Fruit fly (Drosophila melanogaster): Measurements from ENCODE around the gene CG7384.

CG7384 gene

DNA sequence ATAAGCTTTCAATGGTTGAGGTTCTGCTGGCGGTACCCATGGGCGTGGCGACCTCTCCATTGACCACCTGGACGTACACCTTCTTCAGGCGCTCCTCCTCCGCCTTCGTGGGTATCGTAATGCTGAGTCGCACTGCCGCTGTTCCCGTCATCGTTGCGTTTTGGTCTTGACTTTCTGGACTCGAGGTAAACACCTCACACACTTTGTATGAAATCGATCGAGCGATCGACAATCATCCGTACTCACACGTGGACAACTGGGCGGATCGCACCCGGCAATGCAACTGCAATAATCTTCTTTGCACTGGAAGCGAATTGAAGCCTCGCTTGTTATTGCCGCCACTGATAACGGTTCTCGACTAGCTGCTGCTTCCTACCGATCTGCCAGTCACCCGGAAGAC lies at the start of gene CG7384:
Gene CG7384, minus strand, starts transcription at position 366 of the 400 bp plus-strand sequence.
- no peak for TF ChIP-seq Rel (GFP tag; optimal IDR thresholded peaks at IDR 0.05)
- peak; percentile 87 for TF ChIP-seq Rel (tag; optimal IDR thresholded peaks at IDR 0.05)
- no peak for TF ChIP-seq Sp1 (GFP tag; optimal IDR thresholded peaks at IDR 0.05)

dm6 chr2L:10555269-10555668 lies 45.0 kb upstream of the CG7384 start:
- TF ChIP-seq dl (GFP tag; optimal IDR thresholded peaks at IDR 0.05; ENCODE audit: insufficient read depth in 1 of 2, partially characterized antibody in 2 of 2) (no peak), sage (GFP tag; optimal IDR thresholded peaks at IDR 0.05) (no peak), dsf (GFP tag; optimal IDR thresholded peaks at IDR 0.05; ENCODE audit: borderline replicate concordance) (no peak), OdsH (GFP tag; optimal IDR thresholded peaks at IDR 0.05) (no peak), Rel (GFP tag; optimal IDR thresholded peaks at IDR 0.05) (no peak), Rel (tag; optimal IDR thresholded peaks at IDR 0.05) (no peak)

dm6 chr2L:10554676-10555075 lies 44.4 kb upstream of the CG7384 start:
- no peak for TF ChIP-seq woc (GFP tag; optimal IDR thresholded peaks at IDR 0.05)
- TF ChIP-seq ey (GFP tag; optimal IDR thresholded peaks at IDR 0.05), result no peak
- TF ChIP-seq HLH106 (tag; optimal IDR thresholded peaks at IDR 0.05), result no peak
- TF ChIP-seq pan (optimal IDR thresholded peaks at IDR 0.05), result no peak
- TF ChIP-seq Myc (optimal IDR thresholded peaks at IDR 0.05), result no peak
- no peak for TF ChIP-seq usp (GFP tag; optimal IDR thresholded peaks at IDR 0.05)
- TF ChIP-seq CrebA (GFP tag; optimal IDR thresholded peaks at IDR 0.05; ENCODE audit: borderline replicate concordance), result no peak
- no peak for TF ChIP-seq h (GFP tag; optimal IDR thresholded peaks at IDR 0.05)
- TF ChIP-seq lola (GFP tag; optimal IDR thresholded peaks at IDR 0.05), result no peak
- no peak for TF ChIP-seq CG32264 (GFP tag; optimal IDR thresholded peaks at IDR 0.05)
- no peak for TF ChIP-seq tai (GFP tag; optimal IDR thresholded peaks at IDR 0.05)
- TF ChIP-seq GATAd (GFP tag; optimal IDR thresholded peaks at IDR 0.05), result no peak
- no peak for TF ChIP-seq Sp1 (GFP tag; optimal IDR thresholded peaks at IDR 0.05)
- TF ChIP-seq rgr (GFP tag; optimal IDR thresholded peaks at IDR 0.05), result no peak
- no peak for TF ChIP-seq psq (GFP tag; optimal IDR thresholded peaks at IDR 0.05)
- TF ChIP-seq Jra (GFP tag; optimal IDR thresholded peaks at IDR 0.05), result no peak
- TF ChIP-seq Hnf4 (GFP tag; optimal IDR thresholded peaks at IDR 0.05), result no peak

dm6 chr2L:10553692-10554091 lies 43.4 kb upstream of the CG7384 start:
- TF ChIP-seq dl (GFP tag; optimal IDR thresholded peaks at IDR 0.05; ENCODE audit: insufficient read depth in 1 of 2, partially characterized antibody in 2 of 2) (no peak), Hnf4 (GFP tag; optimal IDR thresholded peaks at IDR 0.05) (no peak), jim (GFP tag; optimal IDR thresholded peaks at IDR 0.05) (no peak), Myc (optimal IDR thresholded peaks at IDR 0.05) (no peak), GATAd (GFP tag; optimal IDR thresholded peaks at IDR 0.05) (no peak), lola (GFP tag; optimal IDR thresholded peaks at IDR 0.05) (no peak), fru (GFP tag; optimal IDR thresholded peaks at IDR 0.05) (no peak), Jra (GFP tag; optimal IDR thresholded peaks at IDR 0.05) (no peak), Vsx2 (GFP tag; optimal IDR thresholded peaks at IDR 0.05; ENCODE audit: partially characterized antibody) (no peak), sv (GFP tag; optimal IDR thresholded peaks at IDR 0.05) (no peak), Hr78 (GFP tag; optimal IDR thresholded peaks at IDR 0.05) (no peak), dsf (GFP tag; optimal IDR thresholded peaks at IDR 0.05; ENCODE audit: borderline replicate concordance) (no peak), Hr83 (GFP tag; optimal IDR thresholded peaks at IDR 0.05; ENCODE audit: poor library complexity, severe bottlenecking) (no peak), pan (optimal IDR thresholded peaks at IDR 0.05) (no peak), br (GFP tag; optimal IDR thresholded peaks at IDR 0.05) (no peak), Rel (GFP tag; optimal IDR thresholded peaks at IDR 0.05) (no peak), Rel (tag; optimal IDR thresholded peaks at IDR 0.05) (no peak), N (GFP tag; optimal IDR thresholded peaks at IDR 0.05) (no peak), h (GFP tag; optimal IDR thresholded peaks at IDR 0.05) (no peak)

DNA sequence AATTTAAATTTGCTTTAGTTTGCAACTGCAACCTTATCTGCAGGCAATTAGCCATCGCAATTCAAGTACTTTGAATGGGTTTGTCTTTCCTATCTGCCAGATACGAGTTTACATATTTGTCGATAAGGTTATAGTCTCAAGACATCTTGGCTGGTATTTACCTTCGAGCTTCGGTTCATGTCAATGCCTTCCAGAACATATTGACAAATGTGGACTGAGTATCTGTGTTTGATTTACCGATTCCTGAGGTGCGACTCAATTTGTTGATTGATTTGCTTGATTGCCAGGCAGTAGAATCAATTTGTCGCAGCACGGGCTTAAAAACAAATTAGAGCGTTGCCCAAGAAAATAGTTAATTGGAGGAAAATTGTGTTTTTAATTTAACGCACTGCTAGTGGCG lies 42.6 kb upstream of the CG7384 start:
- peak; percentile 22 for TF ChIP-seq Sp1 (GFP tag; optimal IDR thresholded peaks at IDR 0.05)
- no peak for TF ChIP-seq brk (GFP tag; optimal IDR thresholded peaks at IDR 0.05)
- peak; percentile 61 for TF ChIP-seq rgr (GFP tag; optimal IDR thresholded peaks at IDR 0.05)
- TF ChIP-seq Hnf4 (GFP tag; optimal IDR thresholded peaks at IDR 0.05), result peak; percentile 54
- peak; percentile 4 for TF ChIP-seq dsf (GFP tag; optimal IDR thresholded peaks at IDR 0.05; ENCODE audit: borderline replicate concordance)
- peak; percentile 22 for TF ChIP-seq br (GFP tag; optimal IDR thresholded peaks at IDR 0.05)
- TF ChIP-seq Hr83 (GFP tag; optimal IDR thresholded peaks at IDR 0.05; ENCODE audit: poor library complexity, severe bottlenecking), result peak; percentile 75
- TF ChIP-seq CG9705 (GFP tag; optimal IDR thresholded peaks at IDR 0.05), result peak; percentile 23
- peak; percentile 41 for TF ChIP-seq h (GFP tag; optimal IDR thresholded peaks at IDR 0.05)
- TF ChIP-seq tai (GFP tag; optimal IDR thresholded peaks at IDR 0.05), result peak; percentile 28
- TF ChIP-seq Myc (optimal IDR thresholded peaks at IDR 0.05), result no peak
- TF ChIP-seq OdsH (GFP tag; optimal IDR thresholded peaks at IDR 0.05), result peak; percentile 3
- TF ChIP-seq foxo (GFP tag; optimal IDR thresholded peaks at IDR 0.05), result peak in 1 of 2 experiments; percentile 12
- no peak for TF ChIP-seq HLH106 (tag; optimal IDR thresholded peaks at IDR 0.05)
- TF ChIP-seq pan (optimal IDR thresholded peaks at IDR 0.05), result no peak
- peak; percentile 30 for TF ChIP-seq Jra (GFP tag; optimal IDR thresholded peaks at IDR 0.05)
- no peak for TF ChIP-seq Hr78 (GFP tag; optimal IDR thresholded peaks at IDR 0.05)
- no peak for TF ChIP-seq Vsx2 (GFP tag; optimal IDR thresholded peaks at IDR 0.05; ENCODE audit: partially characterized antibody)
- no peak for TF ChIP-seq psq (GFP tag; optimal IDR thresholded peaks at IDR 0.05)
- TF ChIP-seq woc (GFP tag; optimal IDR thresholded peaks at IDR 0.05), result no peak

Measured in whole organism, wandering third instar larva.